Fruit fly (Drosophila melanogaster) whole organism, prepupa: ENCODE results near the gene CG6765.

Source experiments
- CG10631 ChIP-seq: fragments of 200-800 bp; sonication (Bioruptor generic); optimal IDR thresholded peaks from 2 replicates; lab custom pipeline; 2016; ENCODE audit warnings: missing biosample characterization, missing genetic modification characterization
- CG11294 ChIP-seq: fragments of 200-800 bp; sonication (Bioruptor generic); IDR thresholded peaks from 2 replicates; pipeline ENCODE4 v1.3.6; 2022; ENCODE audit warnings: missing biosample characterization, missing genetic modification characterization
- CG11762 ChIP-seq: fragments of 200-800 bp; sonication (Bioruptor generic); optimal IDR thresholded peaks from 3 replicates; lab custom pipeline; 2016; ENCODE audit warnings: missing biosample characterization, missing genetic modification characterization; ENCODE audit not compliant: insufficient read depth
- CG15336 ChIP-seq: fragments of 200-800 bp; sonication (Bioruptor generic); IDR thresholded peaks from 2 replicates; pipeline ENCODE4 v1.3.6; 2022; ENCODE audit warnings: missing biosample characterization, missing genetic modification characterization
- CG1621 ChIP-seq: fragments of 200-800 bp; sonication (Bioruptor generic); optimal IDR thresholded peaks from 3 replicates; lab custom pipeline; 2018; ENCODE audit warnings: missing biosample characterization, mild to moderate bottlenecking, missing genetic modification characterization
- CG16779 ChIP-seq: fragments of 200-800 bp; sonication (Bioruptor generic); optimal IDR thresholded peaks from 3 replicates; lab custom pipeline; 2017; ENCODE audit warnings: missing biosample characterization, mild to moderate bottlenecking, missing genetic modification characterization
- CG3032 ChIP-seq: fragments of 200-800 bp; optimal IDR thresholded peaks from 2 replicates; lab custom pipeline; 2019; ENCODE audit warnings: missing biosample characterization, mild to moderate bottlenecking, missing genetic modification characterization, moderate library complexity
- CG31627 ChIP-seq: fragments of 200-800 bp; sonication (Bioruptor generic); optimal IDR thresholded peaks from 3 replicates; lab custom pipeline; 2016; ENCODE audit warnings: missing biosample characterization, missing genetic modification characterization
- CG32006 ChIP-seq: fragments of 200-800 bp; sonication (Bioruptor generic); optimal IDR thresholded peaks from 3 replicates; lab custom pipeline; 2017; ENCODE audit warnings: missing biosample characterization, mild to moderate bottlenecking, missing genetic modification characterization
- CG34406 ChIP-seq: fragments of 200-800 bp; sonication (Bioruptor generic); optimal IDR thresholded peaks from 3 replicates; lab custom pipeline; 2016; ENCODE audit warnings: missing biosample characterization, missing genetic modification characterization
- CG4318 ChIP-seq: fragments of 200-800 bp; sonication (Bioruptor generic); optimal IDR thresholded peaks from 3 replicates; lab custom pipeline; 2017; ENCODE audit warnings: missing biosample characterization, mild to moderate bottlenecking, missing genetic modification characterization
- CG6163 ChIP-seq: fragments of 200-800 bp; sonication (Bioruptor generic); IDR thresholded peaks from 3 replicates; pipeline ENCODE4 v1.3.6; 2022; ENCODE audit warnings: missing biosample characterization, missing genetic modification characterization
- CG6276 ChIP-seq: fragments of 200-800 bp; sonication (Bioruptor generic); optimal IDR thresholded peaks from 2 replicates; lab custom pipeline; 2017; ENCODE audit warnings: missing biosample characterization, mild to moderate bottlenecking, missing genetic modification characterization
- CG6808 ChIP-seq: fragments of 200-800 bp; sonication (Bioruptor generic); optimal IDR thresholded peaks from 3 replicates; lab custom pipeline; 2017; ENCODE audit warnings: missing biosample characterization, missing genetic modification characterization, mild to moderate bottlenecking, moderate library complexity, missing genetic modification reagents
- CG6854 ChIP-seq: fragments of 200-800 bp; sonication (Bioruptor generic); optimal IDR thresholded peaks from 2 replicates; lab custom pipeline; 2017; ENCODE audit warnings: missing biosample characterization, mild to moderate bottlenecking, missing genetic modification characterization
- CG7368 ChIP-seq: fragments of 200-800 bp; sonication (Bioruptor generic); optimal IDR thresholded peaks from 3 replicates; lab custom pipeline; 2016; ENCODE audit warnings: missing biosample characterization, missing genetic modification characterization
- CG8119 ChIP-seq: fragments of 200-800 bp; sonication (Bioruptor generic); IDR thresholded peaks from 3 replicates; pipeline ENCODE4 v1.3.6; 2022; ENCODE audit warnings: missing biosample characterization, missing genetic modification characterization
- CG8319 ChIP-seq: fragments of 200-800 bp; sonication (Bioruptor generic); optimal IDR thresholded peaks from 3 replicates; lab custom pipeline; 2016; ENCODE audit warnings: missing biosample characterization, missing genetic modification characterization
- Eip75B ChIP-seq: fragments of 200-800 bp; sonication (Bioruptor generic); optimal IDR thresholded peaks from 3 replicates; lab custom pipeline; 2016; ENCODE audit warnings: missing biosample characterization, missing genetic modification characterization
- Eip78C ChIP-seq: fragments of 200-800 bp; sonication (Bioruptor generic); peaks from one replicate; lab custom pipeline; 2016; ENCODE audit warnings: missing biosample characterization, missing genetic modification characterization
- Eip93F ChIP-seq: fragments of 200-800 bp; sonication (Bioruptor generic); optimal IDR thresholded peaks from 2 replicates; lab custom pipeline; 2016; ENCODE audit warnings: missing biosample characterization, mild to moderate bottlenecking, missing genetic modification characterization
- Ets21C ChIP-seq: fragments of 200-800 bp; sonication (Bioruptor generic); optimal IDR thresholded peaks from 3 replicates; lab custom pipeline; 2016; ENCODE audit warnings: missing biosample characterization, missing genetic modification characterization
- Ets96B ChIP-seq: fragments of 200-800 bp; optimal IDR thresholded peaks from 2 replicates; lab custom pipeline; 2019; ENCODE audit warnings: missing biosample characterization, mild to moderate bottlenecking, missing genetic modification characterization, moderate library complexity
- Gug ChIP-seq: fragments of 200-800 bp; sonication (Bioruptor generic); IDR thresholded peaks from 2 replicates; pipeline ENCODE4 v1.3.6; 2022; ENCODE audit warnings: missing biosample characterization, missing genetic modification characterization
- Hr38 ChIP-seq: sonication (Bioruptor generic); optimal IDR thresholded peaks from 2 replicates; lab custom pipeline; 2016; ENCODE audit warnings: missing biosample characterization, missing genetic modification characterization
- Hr39 ChIP-seq: fragments of 200-800 bp; sonication (Bioruptor generic); optimal IDR thresholded peaks from 2 replicates; lab custom pipeline; 2016; ENCODE audit warnings: missing biosample characterization, missing genetic modification characterization
- Hr4 ChIP-seq: fragments of 200-800 bp; sonication (Bioruptor generic); optimal IDR thresholded peaks from 3 replicates; lab custom pipeline; 2016; ENCODE audit warnings: missing biosample characterization, missing genetic modification characterization
- Lpt ChIP-seq: fragments of 200-800 bp; sonication (Bioruptor generic); optimal IDR thresholded peaks from 3 replicates; lab custom pipeline; 2016; ENCODE audit warnings: missing biosample characterization, missing genetic modification characterization
- Met ChIP-seq: fragments of 200-800 bp; sonication (Bioruptor generic); optimal IDR thresholded peaks from 3 replicates; lab custom pipeline; 2016; ENCODE audit warnings: missing biosample characterization, missing genetic modification characterization
- OdsH ChIP-seq: fragments of 200-800 bp; sonication (Bioruptor generic); optimal IDR thresholded peaks from 3 replicates; lab custom pipeline; 2016; ENCODE audit warnings: missing biosample characterization, missing genetic modification characterization
- Sox102F ChIP-seq: fragments of 200-800 bp; sonication (Bioruptor generic); optimal IDR thresholded peaks from 2 replicates; lab custom pipeline; 2016; ENCODE audit warnings: missing biosample characterization, mild to moderate bottlenecking, missing genetic modification characterization
- Sox14 ChIP-seq: fragments of 200-800 bp; sonication (Bioruptor generic); optimal IDR thresholded peaks from 3 replicates; lab custom pipeline; 2016; ENCODE audit warnings: missing biosample characterization, missing genetic modification characterization
- Sox15 ChIP-seq: fragments of 200-800 bp; sonication (Bioruptor generic); optimal IDR thresholded peaks from 3 replicates; lab custom pipeline; 2016; ENCODE audit warnings: missing biosample characterization, missing genetic modification characterization
- achi ChIP-seq: fragments of 200-800 bp; sonication (Bioruptor generic); optimal IDR thresholded peaks from 3 replicates; lab custom pipeline; 2016; ENCODE audit warnings: missing biosample characterization, missing genetic modification characterization
- acj6 ChIP-seq: fragments of 200-800 bp; sonication (Bioruptor generic); optimal IDR thresholded peaks from 3 replicates; lab custom pipeline; 2016; ENCODE audit warnings: missing biosample characterization, missing genetic modification characterization
- dac ChIP-seq: fragments of 200-800 bp; sonication (Bioruptor generic); optimal IDR thresholded peaks from 2 replicates; lab custom pipeline; 2017; ENCODE audit warnings: missing biosample characterization, mild to moderate bottlenecking, missing genetic modification characterization
- dsx ChIP-seq: fragments of 200-800 bp; optimal IDR thresholded peaks from 3 replicates; lab custom pipeline; 2019; ENCODE audit warnings: missing biosample characterization, mild to moderate bottlenecking, missing genetic modification characterization, moderate library complexity; ENCODE audit not compliant: poor library complexity, severe bottlenecking
- eg ChIP-seq: fragments of 200-800 bp; sonication (Bioruptor generic); IDR thresholded peaks from 3 replicates; pipeline ENCODE4 v1.3.6; 2022; ENCODE audit warnings: missing biosample characterization, missing genetic modification characterization
- esn ChIP-seq: fragments of 200-800 bp; sonication (Bioruptor generic); optimal IDR thresholded peaks from 2 replicates; lab custom pipeline; 2016; ENCODE audit warnings: missing biosample characterization, mild to moderate bottlenecking, missing genetic modification characterization, moderate library complexity
- fd59A ChIP-seq: fragments of 200-800 bp; sonication (Bioruptor generic); optimal IDR thresholded peaks from 2 replicates; lab custom pipeline; 2017; ENCODE audit warnings: missing biosample characterization, mild to moderate bottlenecking, missing genetic modification characterization, missing genetic modification reagents
- fd85E ChIP-seq: fragments of 200-800 bp; sonication (Bioruptor generic); optimal IDR thresholded peaks from 3 replicates; lab custom pipeline; 2016; ENCODE audit warnings: missing biosample characterization, missing genetic modification characterization
- fkh ChIP-seq: fragments of 200-800 bp; sonication (Bioruptor generic); optimal IDR thresholded peaks from 3 replicates; lab custom pipeline; 2017; ENCODE audit warnings: missing biosample characterization, mild to moderate bottlenecking, missing genetic modification characterization, moderate library complexity
- lz ChIP-seq: fragments of 200-800 bp; sonication (Bioruptor generic); optimal IDR thresholded peaks from 3 replicates; lab custom pipeline; 2016; ENCODE audit warnings: missing biosample characterization, missing genetic modification characterization
- net ChIP-seq: fragments of 200-800 bp; sonication (Bioruptor generic); optimal IDR thresholded peaks from 3 replicates; lab custom pipeline; 2016; ENCODE audit warnings: missing biosample characterization, missing genetic modification characterization
- pdm3 ChIP-seq: fragments of 200-800 bp; sonication (Bioruptor generic); optimal IDR thresholded peaks from 3 replicates; lab custom pipeline; 2016; ENCODE audit warnings: missing biosample characterization, missing genetic modification characterization
- salr ChIP-seq, 2 experiments: fragments of 200-800 bp; sonication (Bioruptor generic); optimal IDR thresholded peaks; 3 replicates each; lab custom pipeline; 2016 to 2018; ENCODE audit warnings: missing biosample characterization in 2 of 2, missing genetic modification characterization in 2 of 2, mild to moderate bottlenecking in 1 of 2
- ss ChIP-seq, 2 experiments: fragments of 200-800 bp; sonication (Bioruptor generic); optimal IDR thresholded peaks; 2 replicates in 1 of 2; 3 replicates in 1 of 2; lab custom pipeline; 2017 to 2018; ENCODE audit warnings: mild to moderate bottlenecking in 2 of 2, missing biosample characterization in 2 of 2, missing genetic modification characterization in 2 of 2, moderate library complexity in 1 of 2
- svp ChIP-seq: fragments of 200-800 bp; sonication (Bioruptor generic); peaks from one replicate; lab custom pipeline; 2016; ENCODE audit warnings: missing biosample characterization, missing genetic modification characterization
- topi ChIP-seq: fragments of 200-800 bp; sonication (Bioruptor generic); optimal IDR thresholded peaks from 3 replicates; lab custom pipeline; 2016; ENCODE audit warnings: missing biosample characterization, missing genetic modification characterization

The CG6765 gene

dm6 chr3L:8546355-8546771 lies 33.8 kb downstream of the CG6765 start (continued):
- TF ChIP-seq CG16779 = peak; percentile 57
- no peak for TF ChIP-seq dac
- no peak for TF ChIP-seq pdm3
- TF ChIP-seq fkh (GFP tag; lab: Kevin White, UChicago) = peak; percentile 92
- peak; percentile 61; the same call in 2 of the 3 replicates for TF ChIP-seq eg (GFP tag; lab: Robert Waterston, UW)
- peak; percentile 10 for TF ChIP-seq CG34406 (GFP tag; lab: Kevin White, UChicago)
- peak; percentile 56 to 67 for TF ChIP-seq ss (GFP tag; optimal IDR thresholded peaks at IDR 0.05; lab: Kevin White, UChicago)
- TF ChIP-seq Eip93F = peak; percentile 71
- peak; percentile 57 for TF ChIP-seq dsx (GFP tag; lab: Kevin White, UChicago)
- TF ChIP-seq CG8319 (GFP tag; lab: Kevin White, UChicago) = no peak

DNA sequence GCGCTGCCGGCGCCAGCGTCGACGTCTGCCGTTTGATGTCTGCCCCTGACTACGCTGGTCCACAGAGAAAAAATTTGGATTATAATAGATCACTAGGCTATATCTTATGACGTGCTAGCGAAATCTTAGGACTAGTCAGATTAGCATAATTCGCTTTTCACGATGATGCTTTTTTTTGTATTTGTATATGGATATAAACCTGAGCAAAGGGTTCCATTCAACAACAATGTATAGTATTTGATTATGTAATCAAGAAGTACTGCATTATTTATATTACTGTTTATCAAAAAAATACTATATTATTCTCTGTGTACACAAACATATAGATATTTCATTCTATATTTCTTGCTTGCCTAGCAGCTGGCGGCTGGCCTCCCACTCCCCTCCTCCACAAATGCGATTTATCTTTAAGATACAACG lies 34.5 kb downstream of the CG6765 start:
- TF ChIP-seq fd59A (GFP tag; lab: Kevin White, UChicago) (peak; percentile 29), CG16779 (no peak), Ets96B (tag; lab: Kevin White, UChicago) (peak; percentile 24), Sox15 (GFP tag; lab: Kevin White, UChicago) (peak; percentile 17), Met (GFP tag; lab: Kevin White, UChicago) (peak; percentile 35), CG8119 (GFP tag; lab: Robert Waterston, UW) (peak; percentile 76), Hr39 (GFP tag; lab: Kevin White, UChicago) (peak; percentile 15), topi (GFP tag; lab: Kevin White, UChicago) (peak; percentile 3), pdm3 (peak; percentile 53), Sox102F (no peak), CG1621 (tag; lab: Kevin White, UChicago) (no peak), salr (GFP tag; optimal IDR thresholded peaks at IDR 0.05; lab: Kevin White, UChicago) (peak in 1 of 2 experiments; percentile 44), fkh (GFP tag; lab: Kevin White, UChicago) (peak; percentile 85), Hr38 (no peak), svp (no peak), CG15336 (GFP tag; lab: Robert Waterston, UW) (peak; percentile 80), Gug (GFP tag; lab: Robert Waterston, UW) (peak; percentile 67), Eip78C (GFP tag; lab: Kevin White, UChicago) (peak; percentile 72), CG6808 (GFP tag; lab: Kevin White, UChicago) (peak; percentile 24), CG34406 (GFP tag; lab: Kevin White, UChicago) (no peak), CG3032 (tag; lab: Kevin White, UChicago) (peak; percentile 43), Sox14 (GFP tag; lab: Kevin White, UChicago) (peak; percentile 33), net (GFP tag; lab: Kevin White, UChicago) (peak; percentile 59), Eip75B (GFP tag; lab: Kevin White, UChicago) (peak; percentile 38), CG6276 (peak; percentile 43), CG11762 (peak; percentile 36), CG4318 (GFP tag; lab: Kevin White, UChicago) (peak; percentile 61), esn (no peak), Hr4 (GFP tag; lab: Kevin White, UChicago) (peak; percentile 80), Ets21C (GFP tag; lab: Kevin White, UChicago) (no peak), lz (GFP tag; lab: Kevin White, UChicago) (peak; percentile 12), achi (GFP tag; lab: Kevin White, UChicago) (peak; percentile 60), CG7368 (GFP tag; lab: Kevin White, UChicago) (no peak), fd85E (GFP tag; lab: Kevin White, UChicago) (no peak), CG10631 (GFP tag; lab: Kevin White, UChicago) (peak; percentile 63), CG31627 (GFP tag; lab: Kevin White, UChicago) (peak; percentile 28), CG11294 (GFP tag; lab: Robert Waterston, UW) (peak; percentile 71; the same call in 1 of the 2 replicates), dac (peak; percentile 46), acj6 (GFP tag; lab: Kevin White, UChicago) (peak; percentile 42), Lpt (GFP tag; lab: Kevin White, UChicago) (peak; percentile 55), CG6163 (peak; percentile 60; the same call in 2 of the 3 replicates), CG8319 (GFP tag; lab: Kevin White, UChicago) (no peak), CG32006 (GFP tag; lab: Kevin White, UChicago) (peak; percentile 82), ss (GFP tag; optimal IDR thresholded peaks at IDR 0.05; lab: Kevin White, UChicago) (peak in 1 of 2 experiments; percentile 12), CG6854 (GFP tag; lab: Kevin White, UChicago) (no peak), OdsH (peak; percentile 66)
